Fruit fly (Drosophila melanogaster) whole organism, adult: ENCODE results near the gene CG11151.

Experiments used
- CG11617 ChIP-seq: fragments of 200-800 bp; sonication (Bioruptor generic); optimal IDR thresholded peaks from 2 replicates; lab custom pipeline; 2017; ENCODE audit warnings: mild to moderate bottlenecking, missing biosample characterization, missing genetic modification reagents, missing genetic modification characterization
- CG12768 ChIP-seq: fragments of 200-800 bp; sonication (Bioruptor generic); optimal IDR thresholded peaks from 2 replicates; lab custom pipeline; 2017; ENCODE audit warnings: missing biosample characterization, missing genetic modification characterization, mild to moderate bottlenecking, moderate library complexity, missing genetic modification reagents
- CG14711 ChIP-seq: fragments of 200-800 bp; sonication (Bioruptor generic); optimal IDR thresholded peaks from 2 replicates; lab custom pipeline; 2018; ENCODE audit warnings: missing biosample characterization, mild to moderate bottlenecking, missing genetic modification characterization, moderate library complexity
- CG1620 ChIP-seq: fragments of 200-800 bp; sonication (Bioruptor generic); optimal IDR thresholded peaks from 2 replicates; lab custom pipeline; 2016; ENCODE audit warnings: missing biosample characterization, missing genetic modification characterization
- CG33017 ChIP-seq: fragments of 200-800 bp; sonication (Bioruptor generic); optimal IDR thresholded peaks from 2 replicates; lab custom pipeline; 2018; ENCODE audit warnings: missing biosample characterization, mild to moderate bottlenecking, missing genetic modification characterization, moderate library complexity
- CG5204 ChIP-seq: fragments of 200-800 bp; sonication (Bioruptor generic); optimal IDR thresholded peaks from 2 replicates; lab custom pipeline; 2016; ENCODE audit warnings: missing biosample characterization, missing genetic modification characterization
- CG7045 ChIP-seq: fragments of 200-800 bp; sonication (Bioruptor generic); optimal IDR thresholded peaks from 2 replicates; lab custom pipeline; 2017; ENCODE audit warnings: missing biosample characterization, mild to moderate bottlenecking, missing genetic modification characterization
- CG7101 ChIP-seq: fragments of 200-800 bp; sonication (Bioruptor generic); optimal IDR thresholded peaks from 2 replicates; lab custom pipeline; 2018; ENCODE audit warnings: missing biosample characterization, mild to moderate bottlenecking, missing genetic modification characterization, moderate library complexity
- Clk ChIP-seq: fragments of 200-800 bp; sonication (Bioruptor generic); optimal IDR thresholded peaks from 2 replicates; lab custom pipeline; 2017; ENCODE audit warnings: missing biosample characterization, missing genetic modification characterization
- Crg-1 ChIP-seq: fragments of 200-800 bp; sonication (Bioruptor generic); optimal IDR thresholded peaks from 2 replicates; lab custom pipeline; 2016; ENCODE audit warnings: missing biosample characterization, missing genetic modification characterization
- Hr96 ChIP-seq: fragments of 200-800 bp; sonication (Bioruptor generic); optimal IDR thresholded peaks from 2 replicates; lab custom pipeline; 2016; ENCODE audit warnings: missing biosample characterization, missing genetic modification characterization
- Mnt ChIP-seq: fragments of 200-800 bp; sonication (Bioruptor generic); optimal IDR thresholded peaks from 2 replicates; lab custom pipeline; 2016; ENCODE audit warnings: missing biosample characterization, mild to moderate bottlenecking, missing genetic modification characterization
- bab1 ChIP-seq: fragments of 200-800 bp; sonication (Bioruptor generic); optimal IDR thresholded peaks from 3 replicates; lab custom pipeline; 2019; ENCODE audit warnings: missing biosample characterization, mild to moderate bottlenecking, missing genetic modification characterization, moderate library complexity
- cic ChIP-seq: fragments of 200-800 bp; sonication (Bioruptor generic); optimal IDR thresholded peaks from 2 replicates; lab custom pipeline; 2017; ENCODE audit warnings: missing biosample characterization, mild to moderate bottlenecking, missing genetic modification characterization, moderate library complexity
- cnc ChIP-seq, 2 experiments: fragments of >200 bp; optimal IDR thresholded peaks; 2 replicates each; lab custom pipeline; 2017
- kay ChIP-seq: fragments of 200-800 bp; sonication (Bioruptor generic); peaks from one replicate; lab custom pipeline; 2016; ENCODE audit warnings: missing biosample characterization, missing genetic modification characterization, borderline replicate concordance
- ovo ChIP-seq: fragments of 200-800 bp; sonication (Bioruptor generic); optimal IDR thresholded peaks from 2 replicates; lab custom pipeline; 2016; ENCODE audit warnings: missing biosample characterization, missing genetic modification characterization
- pad ChIP-seq: fragments of 200-800 bp; sonication (Bioruptor generic); optimal IDR thresholded peaks from 3 replicates; lab custom pipeline; 2017; ENCODE audit warnings: missing biosample characterization, missing genetic modification characterization, mild to moderate bottlenecking, moderate library complexity, missing genetic modification reagents
- tj ChIP-seq: fragments of 200-800 bp; sonication (Bioruptor generic); optimal IDR thresholded peaks from 3 replicates; lab custom pipeline; 2017; ENCODE audit warnings: missing biosample characterization, mild to moderate bottlenecking, missing genetic modification characterization, moderate library complexity
- toe ChIP-seq: fragments of 200-800 bp; sonication (Bioruptor generic); optimal IDR thresholded peaks from 2 replicates; lab custom pipeline; 2016; ENCODE audit warnings: missing biosample characterization, missing genetic modification characterization

Gene CG11151

dm6 chrX:13765217-13765616 is 25.7 kb downstream of the CG11151 start:
- TF ChIP-seq toe (GFP tag; lab: Kevin White, UChicago) (no peak), kay (GFP tag; lab: Kevin White, UChicago) (no peak), Crg-1 (GFP tag; lab: Kevin White, UChicago) (no peak), tj (GFP tag; lab: Kevin White, UChicago) (peak; percentile 56), ovo (GFP tag; lab: Kevin White, UChicago) (no peak)

dm6 chrX:13766495-13766894 is 27.0 kb downstream of the CG11151 start:
- TF ChIP-seq tj (GFP tag; lab: Kevin White, UChicago) = peak; percentile 92
- TF ChIP-seq cic (GFP tag; lab: Kevin White, UChicago) = no peak

dm6 chrX:13770768-13771167 is 31.2 kb downstream of the CG11151 start:
- TF ChIP-seq ovo (GFP tag; lab: Kevin White, UChicago) = no peak
- no peak for TF ChIP-seq toe (GFP tag; lab: Kevin White, UChicago)
- peak; percentile 91 for TF ChIP-seq tj (GFP tag; lab: Kevin White, UChicago)

- TF ChIP-seq bab1 (GFP tag; lab: Kevin White, UChicago) (no peak), Clk (GFP tag; lab: Kevin White, UChicago) (no peak), kay (GFP tag; lab: Kevin White, UChicago) (peak; percentile 39)
Measured at dm6 chrX:13778568-13778967, 39.0 kb downstream of the CG11151 start.

- no peak for TF ChIP-seq cnc (optimal IDR thresholded peaks at IDR 0.05; lab: Kevin White, UChicago)
- peak; percentile 72 for TF ChIP-seq CG12768 (GFP tag; lab: Kevin White, UChicago)
- TF ChIP-seq CG33017 (tag; lab: Kevin White, UChicago) = peak; percentile 71
- TF ChIP-seq bab1 (GFP tag; lab: Kevin White, UChicago) = peak; percentile 40
- TF ChIP-seq CG7045 (GFP tag; lab: Kevin White, UChicago) = peak; percentile 33
- no peak for TF ChIP-seq ovo (GFP tag; lab: Kevin White, UChicago)
- peak; percentile 77 for TF ChIP-seq cic (GFP tag; lab: Kevin White, UChicago)
- peak; percentile 75 for TF ChIP-seq CG14711 (tag; lab: Kevin White, UChicago)
- peak; percentile 25 for TF ChIP-seq CG1620
- no peak for TF ChIP-seq Crg-1 (GFP tag; lab: Kevin White, UChicago)
- TF ChIP-seq tj (GFP tag; lab: Kevin White, UChicago) = peak; percentile 56
- no peak for TF ChIP-seq toe (GFP tag; lab: Kevin White, UChicago)
- no peak for TF ChIP-seq CG5204
- TF ChIP-seq CG7101 = peak; percentile 85
- TF ChIP-seq Hr96 (GFP tag; lab: Kevin White, UChicago) = no peak
- TF ChIP-seq pad (GFP tag; lab: Kevin White, UChicago) = peak; percentile 26
- no peak for TF ChIP-seq Clk (GFP tag; lab: Kevin White, UChicago)
- peak; percentile 92 for TF ChIP-seq kay (GFP tag; lab: Kevin White, UChicago)
- peak; percentile 32 for TF ChIP-seq Mnt (GFP tag; lab: Kevin White, UChicago)
- peak; percentile 69 for TF ChIP-seq CG11617 (GFP tag; lab: Kevin White, UChicago)
Measured at dm6 chrX:13779696-13780095, 40.2 kb downstream of the CG11151 start.

- TF ChIP-seq CG5204 = peak; percentile 57
- peak; percentile 60 for TF ChIP-seq CG7045 (GFP tag; lab: Kevin White, UChicago)
- no peak for TF ChIP-seq kay (GFP tag; lab: Kevin White, UChicago)
- TF ChIP-seq CG1620 = peak; percentile 78
- TF ChIP-seq CG7101 = peak; percentile 75
- peak; percentile 49 for TF ChIP-seq CG12768 (GFP tag; lab: Kevin White, UChicago)
- peak; percentile 75 for TF ChIP-seq cic (GFP tag; lab: Kevin White, UChicago)
- peak; percentile 58 for TF ChIP-seq pad (GFP tag; lab: Kevin White, UChicago)
- peak; percentile 58 to 74 for TF ChIP-seq cnc (optimal IDR thresholded peaks at IDR 0.05; lab: Kevin White, UChicago)
- peak; percentile 99 for TF ChIP-seq tj (GFP tag; lab: Kevin White, UChicago)
- peak; percentile 2 for TF ChIP-seq Clk (GFP tag; lab: Kevin White, UChicago)
- TF ChIP-seq Crg-1 (GFP tag; lab: Kevin White, UChicago) = peak; percentile 19
- TF ChIP-seq CG11617 (GFP tag; lab: Kevin White, UChicago) = peak; percentile 94
- TF ChIP-seq toe (GFP tag; lab: Kevin White, UChicago) = peak; percentile 76
- TF ChIP-seq CG14711 (tag; lab: Kevin White, UChicago) = peak; percentile 44
- TF ChIP-seq Mnt (GFP tag; lab: Kevin White, UChicago) = peak; percentile 70
- TF ChIP-seq CG33017 (tag; lab: Kevin White, UChicago) = peak; percentile 32
- TF ChIP-seq ovo (GFP tag; lab: Kevin White, UChicago) = peak; percentile 75
- TF ChIP-seq bab1 (GFP tag; lab: Kevin White, UChicago) = peak; percentile 89
- TF ChIP-seq Hr96 (GFP tag; lab: Kevin White, UChicago) = peak; percentile 90
Measured at dm6 chrX:13781739-13782502, 42.4 kb downstream of the CG11151 start, which contains the start of the genes CtsB and amrt. CtsB (minus strand) TSS chrX:13782170. amrt (plus strand) TSS chrX:13782459.
